Worm (Caenorhabditis elegans): ENCODE results near the gene Y25C1A.14.

DNA sequence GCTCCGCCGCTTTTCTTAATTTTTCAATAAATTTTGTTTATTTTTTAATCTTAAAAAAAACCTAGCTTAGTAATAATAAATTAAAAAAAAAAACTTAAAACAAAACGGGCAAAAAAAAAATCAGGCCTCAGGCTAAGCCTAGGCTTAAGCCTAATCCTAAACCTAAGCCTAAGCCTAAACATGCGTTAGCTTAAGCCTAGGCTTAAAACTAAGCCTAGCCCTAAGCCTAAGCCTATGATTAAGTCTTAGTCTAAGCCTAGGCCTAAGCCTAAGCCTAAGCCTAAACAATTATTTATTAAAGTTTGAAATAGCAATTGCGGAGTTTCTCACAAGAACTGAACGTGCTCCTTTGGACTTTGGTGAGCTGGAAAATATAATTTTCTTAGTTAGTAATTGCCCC is 38.5 kb upstream of the Y25C1A.14 start:
- TF ChIP-seq pag-3 (tag; optimal IDR thresholded peaks at IDR 0.05; ENCODE audit: borderline replicate concordance) (no peak), ama-1 (optimal IDR thresholded peaks at IDR 0.05) (no peak), pha-4 (tag; optimal IDR thresholded peaks at IDR 0.05) (no peak), fkh-10 (GFP tag; optimal IDR thresholded peaks at IDR 0.05) (no peak), sox-4 (tag; optimal IDR thresholded peaks at IDR 0.05) (no peak), unc-86 (tag; optimal IDR thresholded peaks at IDR 0.05) (no peak), tbx-2 (tag; optimal IDR thresholded peaks at IDR 0.05) (no peak)

All from whole organism, late embryonic.